Worm (Caenorhabditis elegans): ENCODE results near the gene nhr-98.

nhr-98 gene

DNA sequence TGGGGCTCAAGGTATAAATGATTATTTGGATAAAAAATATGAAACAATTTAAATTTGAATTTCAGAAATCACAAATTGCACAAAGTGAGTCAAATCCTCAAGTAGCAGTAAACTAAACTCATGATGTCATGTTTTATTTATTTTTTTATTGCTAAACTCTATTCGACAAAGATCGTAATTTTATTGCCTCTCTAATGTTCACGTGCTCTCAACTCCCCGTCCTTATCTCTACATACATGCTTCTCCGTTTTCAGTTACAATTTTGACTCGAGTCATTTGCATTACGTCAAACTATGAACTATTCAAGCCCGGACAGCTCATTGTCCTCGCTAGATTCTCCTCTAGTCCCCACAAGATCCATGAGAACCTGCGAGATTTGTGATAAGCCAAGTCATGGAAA is 20.8 kb downstream of the nhr-98 start, which contains the start of gene nhr-99:
Gene nhr-99, plus strand, starts transcription at position 263 of the 400 bp plus-strand sequence.
- TF ChIP-seq cnd-1 (tag; optimal IDR thresholded peaks at IDR 0.05) = no peak
- TF ChIP-seq bed-3 (GFP tag; optimal IDR thresholded peaks at IDR 0.05) = no peak
- no peak for TF ChIP-seq nhr-237 (tag; optimal IDR thresholded peaks at IDR 0.05)
- no peak for TF ChIP-seq ham-2 (GFP tag; optimal IDR thresholded peaks at IDR 0.05)
- TF ChIP-seq unc-62 (GFP tag; optimal IDR thresholded peaks at IDR 0.05) = no peak
- no peak for TF ChIP-seq drap-1 (GFP tag; optimal IDR thresholded peaks at IDR 0.05)
- TF ChIP-seq sem-2 (GFP tag; optimal IDR thresholded peaks at IDR 0.05) = no peak
- no peak for TF ChIP-seq sptf-1 (tag; optimal IDR thresholded peaks at IDR 0.05)
- TF ChIP-seq zip-8 (tag; optimal IDR thresholded peaks at IDR 0.05) = no peak

DNA sequence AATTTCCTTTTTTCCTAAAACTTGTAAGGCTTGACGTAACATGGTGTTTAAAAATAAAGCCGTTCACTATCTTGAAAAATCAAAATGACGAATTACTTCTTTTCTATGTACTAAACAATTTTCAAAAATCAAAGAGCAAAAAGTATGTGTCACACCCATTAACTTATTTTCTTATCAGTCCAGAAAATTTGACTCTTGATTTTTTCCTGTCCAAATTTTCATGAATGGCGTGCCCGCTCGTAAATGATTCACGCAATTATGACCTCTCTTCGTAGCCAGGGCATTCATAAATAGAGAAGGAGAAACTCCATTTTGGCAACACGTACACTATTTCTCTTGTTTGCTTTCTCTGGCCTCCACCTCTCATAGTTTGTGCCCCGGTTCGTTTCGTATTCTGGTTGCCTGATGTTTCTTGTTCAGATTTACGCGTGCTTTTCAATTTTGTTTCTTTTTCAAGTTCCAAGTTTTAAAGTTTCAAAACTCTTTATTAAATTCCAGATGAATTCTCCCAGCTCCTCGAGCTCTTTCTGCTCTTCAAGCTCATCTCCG is 24.1 kb downstream of the nhr-98 start, which contains the start of gene nhr-55:
Gene nhr-55, plus strand, starts transcription at position 499 of the 549 bp plus-strand sequence.
- TF ChIP-seq lin-32 (GFP tag; optimal IDR thresholded peaks at IDR 0.05) = no peak
- no peak for TF ChIP-seq ces-1 (GFP tag; optimal IDR thresholded peaks at IDR 0.05)
- TF ChIP-seq bed-3 (GFP tag; optimal IDR thresholded peaks at IDR 0.05) = no peak
- TF ChIP-seq mep-1 (tag; optimal IDR thresholded peaks at IDR 0.05) = no peak
- no peak for TF ChIP-seq pha-4 (tag; optimal IDR thresholded peaks at IDR 0.05)
- TF ChIP-seq nhr-28 (tag; optimal IDR thresholded peaks at IDR 0.05) = no peak
- TF ChIP-seq blmp-1 (tag; optimal IDR thresholded peaks at IDR 0.05) = no peak
- TF ChIP-seq lsy-2 (tag; optimal IDR thresholded peaks at IDR 0.05) = no peak
- no peak for TF ChIP-seq sptf-1 (tag; optimal IDR thresholded peaks at IDR 0.05)
- TF ChIP-seq nhr-2 (tag; optimal IDR thresholded peaks at IDR 0.05) = no peak
- no peak for TF ChIP-seq ceh-39 (tag; optimal IDR thresholded peaks at IDR 0.05)
- TF ChIP-seq cnd-1 (tag; optimal IDR thresholded peaks at IDR 0.05) = no peak
- no peak for TF ChIP-seq mls-2 (tag; optimal IDR thresholded peaks at IDR 0.05)
- no peak for TF ChIP-seq nhr-12 (tag; optimal IDR thresholded peaks at IDR 0.05)
- TF ChIP-seq ceh-43 (GFP tag; optimal IDR thresholded peaks at IDR 0.05) = no peak
- TF ChIP-seq elt-3 (tag; optimal IDR thresholded peaks at IDR 0.05) = no peak
- no peak for TF ChIP-seq tbx-8 (GFP tag; optimal IDR thresholded peaks at IDR 0.05)
- no peak for TF ChIP-seq ham-2 (GFP tag; optimal IDR thresholded peaks at IDR 0.05)
- no peak for TF ChIP-seq nhr-76 (tag; optimal IDR thresholded peaks at IDR 0.05)

DNA sequence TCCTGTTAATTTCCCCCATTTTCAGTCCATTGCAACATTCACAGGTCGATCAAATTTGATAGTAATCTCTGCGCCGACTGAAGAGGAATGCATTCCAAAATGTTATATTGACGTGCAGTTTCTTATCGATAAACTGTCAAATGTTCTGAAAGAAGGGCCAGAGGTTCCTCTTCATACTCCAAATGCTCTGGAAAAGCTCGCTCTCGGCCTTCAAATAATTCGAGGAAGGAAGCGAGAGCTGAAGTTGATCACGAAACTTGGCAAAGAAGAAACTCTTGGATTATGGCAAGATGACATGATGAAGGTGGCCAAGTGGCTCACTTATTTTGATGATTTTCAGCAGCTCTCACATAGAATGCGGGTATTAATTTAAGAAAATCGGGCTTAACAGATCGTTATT is 25.4 kb downstream of the nhr-98 start:
- TF ChIP-seq nhr-28 (tag; optimal IDR thresholded peaks at IDR 0.05) = no peak
- TF ChIP-seq ham-2 (GFP tag; optimal IDR thresholded peaks at IDR 0.05) = no peak
- TF ChIP-seq unc-39 (tag; optimal IDR thresholded peaks at IDR 0.05) = no peak
- no peak for TF ChIP-seq snpc-4 (tag; optimal IDR thresholded peaks at IDR 0.05)
- TF ChIP-seq M03D4.4 (tag; optimal IDR thresholded peaks at IDR 0.05) = no peak
- TF ChIP-seq bed-3 (GFP tag; optimal IDR thresholded peaks at IDR 0.05) = no peak
- no peak for TF ChIP-seq nhr-76 (tag; optimal IDR thresholded peaks at IDR 0.05)

DNA sequence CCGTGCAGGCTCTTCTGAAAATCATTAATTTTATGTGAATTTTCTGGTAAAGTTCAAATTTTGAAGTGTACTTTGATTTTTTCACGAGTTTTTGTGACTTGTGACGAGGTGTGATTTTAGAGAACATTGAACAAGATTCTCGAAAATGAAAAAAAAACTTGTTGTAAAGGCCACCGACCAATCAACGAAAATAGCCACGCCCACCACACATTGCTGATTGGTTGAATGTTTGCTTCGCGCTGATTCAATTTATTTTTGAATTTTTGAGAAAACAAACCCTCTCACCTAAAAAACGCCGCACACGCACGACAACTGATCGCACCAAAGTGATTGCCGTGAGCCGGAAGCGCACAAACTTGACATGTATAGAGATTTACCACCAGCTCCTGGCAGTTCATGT is 29.2 kb downstream of the nhr-98 start:
- TF ChIP-seq blmp-1 (tag; optimal IDR thresholded peaks at IDR 0.05) = no peak
- no peak for TF ChIP-seq M03D4.4 (tag; optimal IDR thresholded peaks at IDR 0.05)
- TF ChIP-seq elt-1 (tag; optimal IDR thresholded peaks at IDR 0.05; ENCODE audit: borderline replicate concordance, insufficient read depth) = no peak
- no peak for TF ChIP-seq mab-5 (tag; optimal IDR thresholded peaks at IDR 0.05)
- TF ChIP-seq ces-1 (GFP tag; optimal IDR thresholded peaks at IDR 0.05) = no peak
- TF ChIP-seq hlh-1 (tag; optimal IDR thresholded peaks at IDR 0.05) = no peak
- TF ChIP-seq pha-4 (tag; optimal IDR thresholded peaks at IDR 0.05) = no peak
- no peak for TF ChIP-seq ceh-39 (tag; optimal IDR thresholded peaks at IDR 0.05)

DNA sequence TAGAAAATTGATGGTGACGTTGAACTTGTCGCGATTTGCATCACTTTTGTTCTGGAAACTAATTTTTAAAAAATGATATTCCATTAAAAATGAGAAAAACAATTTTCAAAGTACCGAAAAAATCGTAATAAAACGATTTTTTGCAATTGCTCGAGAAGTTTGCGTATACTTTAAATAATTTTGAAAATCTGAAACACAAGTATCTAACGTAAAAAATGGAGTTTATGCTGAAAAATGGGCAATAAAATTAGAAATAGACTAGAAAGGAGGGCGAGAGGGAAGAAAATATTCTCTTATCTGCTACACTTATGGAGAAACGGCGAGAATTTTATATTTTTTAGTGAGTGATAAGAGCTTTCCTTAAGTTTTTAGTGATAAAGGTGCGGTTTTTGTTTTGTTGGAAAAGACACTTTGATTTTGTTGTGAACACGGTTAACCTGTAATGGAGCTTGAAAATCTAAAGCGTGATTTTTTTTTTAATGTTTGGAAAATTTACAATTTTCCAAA is 29.7 kb downstream of the nhr-98 start, which contains the start of gene nhr-130:
Gene nhr-130, minus strand, starts transcription at position 51 of the 507 bp plus-strand sequence.
- TF ChIP-seq sem-2 (GFP tag; optimal IDR thresholded peaks at IDR 0.05) (no peak), unc-120 (tag; optimal IDR thresholded peaks at IDR 0.05; ENCODE audit: poor library complexity, severe bottlenecking) (no peak), nhr-76 (tag; optimal IDR thresholded peaks at IDR 0.05) (no peak), ces-1 (GFP tag; optimal IDR thresholded peaks at IDR 0.05) (no peak), mep-1 (tag; optimal IDR thresholded peaks at IDR 0.05) (no peak), ztf-11 (tag; optimal IDR thresholded peaks at IDR 0.05) (no peak), cnd-1 (tag; optimal IDR thresholded peaks at IDR 0.05) (no peak), snpc-4 (tag; optimal IDR thresholded peaks at IDR 0.05) (no peak), ham-2 (GFP tag; optimal IDR thresholded peaks at IDR 0.05) (no peak), lin-32 (GFP tag; optimal IDR thresholded peaks at IDR 0.05) (no peak)

All from whole organism, mixed stage, embryonic.